Worm (Caenorhabditis elegans) whole organism, L4 larva: ENCODE data around the gene nhr-105.

Experiments
- F44E2.7 ChIP-seq: fragments of 200-800 bp; sonication (Bioruptor generic); IDR thresholded peaks from 2 replicates; pipeline ENCODE4 v2.1.2; 2022; ENCODE audit warnings: missing genetic modification characterization, missing compliant biosample characterization
- R02D3.7 ChIP-seq: fragments of 150-350 bp; sonication (generic microtip); optimal IDR thresholded peaks from 3 replicates; lab custom pipeline; 2014; ENCODE audit warnings: missing biosample characterization, missing genetic modification characterization
- Y5F2A.4 ChIP-seq: fragments of 200-800 bp; sonication (Bioruptor generic); optimal IDR thresholded peaks from 2 replicates; lab custom pipeline; 2018; ENCODE audit warnings: mild to moderate bottlenecking, missing genetic modification characterization, missing compliant biosample characterization
- Y75B8A.6 ChIP-seq: fragments of 200-800 bp; sonication (Bioruptor generic); IDR thresholded peaks from 2 replicates; pipeline ENCODE4 v1.3.6; 2022; ENCODE audit warnings: missing genetic modification reagents, missing genetic modification characterization, missing compliant biosample characterization
- aha-1 ChIP-seq: fragments of 150-350 bp; peaks from one replicate; lab custom pipeline; 2014; ENCODE audit warnings: missing biosample characterization, missing genetic modification characterization
- ama-1 ChIP-seq: fragments of 150-350 bp; optimal IDR thresholded peaks from 2 replicates; lab custom pipeline; 2014; ENCODE audit warnings: inconsistent platforms, mixed read lengths
- attf-4 ChIP-seq: sonication (generic microtip); optimal IDR thresholded peaks from 3 replicates; lab custom pipeline; 2017; ENCODE audit warnings: missing biosample characterization, missing genetic modification characterization
- ceh-28 ChIP-seq: fragments of 150-350 bp; optimal IDR thresholded peaks from 2 replicates; lab custom pipeline; 2014; ENCODE audit warnings: missing biosample characterization, missing genetic modification reagents, missing genetic modification characterization
- ceh-32 ChIP-seq: sonication (generic microtip); optimal IDR thresholded peaks from 2 replicates; lab custom pipeline; 2016; ENCODE audit warnings: mild to moderate bottlenecking, missing genetic modification characterization, missing compliant biosample characterization; ENCODE audit not compliant: poor library complexity
- ces-1 ChIP-seq: fragments of 150-350 bp; sonication (generic microtip); optimal IDR thresholded peaks from 4 replicates; lab custom pipeline; 2014; ENCODE audit warnings: missing biosample characterization, missing genetic modification reagents, missing genetic modification characterization
- cey-2 ChIP-seq: sonication (generic microtip); optimal IDR thresholded peaks from 3 replicates; lab custom pipeline; 2017; ENCODE audit warnings: missing genetic modification characterization, mild to moderate bottlenecking, missing compliant biosample characterization, antibody characterized with exemption, borderline replicate concordance; ENCODE audit not compliant: insufficient read depth
- ctbp-1 ChIP-seq: fragments of 200-800 bp; sonication (Bioruptor generic); IDR thresholded peaks from 2 replicates; pipeline ENCODE4 v1.3.6; 2022; ENCODE audit warnings: missing genetic modification reagents, missing genetic modification characterization, missing compliant biosample characterization
- daf-12 ChIP-seq: fragments of 150-350 bp; optimal IDR thresholded peaks from 2 replicates; lab custom pipeline; 2014; ENCODE audit warnings: missing biosample characterization, missing genetic modification reagents, missing genetic modification characterization
- daf-16 ChIP-seq, 3 experiments: sonication (generic microtip); optimal IDR thresholded peaks; 2 replicates each; lab custom pipeline; 2016 to 2017; ENCODE audit warnings: missing genetic modification characterization in 3 of 3, missing genetic modification reagents in 3 of 3, mild to moderate bottlenecking in 2 of 3, missing compliant biosample characterization in 2 of 3, missing biosample characterization in 1 of 3, moderate library complexity in 1 of 3
- dmd-8 ChIP-seq: fragments of 200-800 bp; sonication (Bioruptor generic); IDR thresholded peaks from 2 replicates; pipeline ENCODE4 v1.3.6; 2022; ENCODE audit warnings: missing genetic modification characterization, missing compliant biosample characterization
- dmd-9 ChIP-seq: fragments of 200-800 bp; sonication (Bioruptor generic); IDR thresholded peaks from 2 replicates; pipeline ENCODE4 v1.3.6; 2022; ENCODE audit warnings: missing genetic modification reagents, missing genetic modification characterization, missing compliant biosample characterization
- duxl-1 ChIP-seq: sonication (generic microtip); optimal IDR thresholded peaks from 2 replicates; lab custom pipeline; 2016; ENCODE audit warnings: mild to moderate bottlenecking, missing genetic modification characterization, moderate library complexity, missing compliant biosample characterization; ENCODE audit not compliant: poor library complexity
- dve-1 ChIP-seq: sonication (generic microtip); optimal IDR thresholded peaks from 2 replicates; lab custom pipeline; 2017; ENCODE audit warnings: antibody characterized with exemption, mild to moderate bottlenecking, missing genetic modification characterization, missing compliant biosample characterization; ENCODE audit not compliant: insufficient read depth
- lin-13 ChIP-seq: fragments of 150-350 bp; optimal IDR thresholded peaks from 2 replicates; lab custom pipeline; 2014; ENCODE audit warnings: missing biosample characterization, missing genetic modification reagents, missing genetic modification characterization
- lin-29 ChIP-seq: fragments of 200-800 bp; sonication (Bioruptor generic); IDR thresholded peaks from 2 replicates; pipeline ENCODE4 v1.3.6; 2022; ENCODE audit warnings: missing genetic modification reagents, missing genetic modification characterization, missing compliant biosample characterization
- lin-39 ChIP-seq: fragments of 150-350 bp; optimal IDR thresholded peaks from 2 replicates; lab custom pipeline; 2014; ENCODE audit warnings: missing biosample characterization, missing genetic modification reagents, missing genetic modification characterization
- mdt-29 ChIP-seq: fragments of 200-800 bp; sonication (Bioruptor generic); IDR thresholded peaks from 2 replicates; pipeline ENCODE4 v1.3.6; 2022; ENCODE audit warnings: missing genetic modification reagents, missing genetic modification characterization, missing compliant biosample characterization
- mes-2 ChIP-seq: sonication (generic microtip); optimal IDR thresholded peaks from 2 replicates; lab custom pipeline; 2016; ENCODE audit warnings: missing genotype, mild to moderate bottlenecking, missing genetic modification characterization, missing compliant biosample characterization; ENCODE audit not compliant: poor library complexity, severe bottlenecking
- nhr-10 ChIP-seq: fragments of 150-350 bp; optimal IDR thresholded peaks from 2 replicates; lab custom pipeline; 2014; ENCODE audit warnings: missing biosample characterization, missing genetic modification characterization
- nhr-102 ChIP-seq: sonication (generic microtip); optimal IDR thresholded peaks from 2 replicates; lab custom pipeline; 2016; ENCODE audit warnings: mild to moderate bottlenecking, missing genetic modification characterization, moderate library complexity, missing compliant biosample characterization
- nhr-41 ChIP-seq: fragments of 200-800 bp; sonication (Bioruptor generic); IDR thresholded peaks from 2 replicates; pipeline ENCODE4 v1.3.6; 2022; ENCODE audit warnings: missing genetic modification reagents, missing genetic modification characterization, missing compliant biosample characterization
- nhr-6 ChIP-seq: fragments of 150-350 bp; optimal IDR thresholded peaks from 2 replicates; lab custom pipeline; 2014; ENCODE audit warnings: missing biosample characterization, missing genetic modification characterization
- php-3 ChIP-seq: fragments of 200-800 bp; sonication (Bioruptor generic); IDR thresholded peaks from 2 replicates; pipeline ENCODE4 v1.3.6; 2022; ENCODE audit warnings: missing genetic modification reagents, missing genetic modification characterization, missing compliant biosample characterization
- rbr-2 ChIP-seq: sonication (generic microtip); optimal IDR thresholded peaks from 2 replicates; lab custom pipeline; 2016; ENCODE audit warnings: missing genotype, missing genetic modification characterization, missing compliant biosample characterization
- set-16 ChIP-seq: fragments of 200-800 bp; sonication (Bioruptor generic); IDR thresholded peaks from 2 replicates; pipeline ENCODE4 v1.3.6; 2022; ENCODE audit warnings: missing genetic modification reagents, missing genetic modification characterization, missing compliant biosample characterization
- skn-1 ChIP-seq: fragments of 150-350 bp; optimal IDR thresholded peaks from 2 replicates; lab custom pipeline; 2014; ENCODE audit warnings: missing biosample characterization, missing genetic modification characterization
- snpc-1.2 ChIP-seq: fragments of 200-800 bp; sonication (Bioruptor generic); IDR thresholded peaks from 2 replicates; pipeline ENCODE4 v1.3.6; 2022; ENCODE audit warnings: missing genetic modification reagents, missing genetic modification characterization, missing compliant biosample characterization
- spr-1 ChIP-seq: sonication (generic microtip); optimal IDR thresholded peaks from 2 replicates; lab custom pipeline; 2016; ENCODE audit warnings: mild to moderate bottlenecking, missing genetic modification characterization, missing compliant biosample characterization
- unc-130 ChIP-seq: sonication (generic microtip); optimal IDR thresholded peaks from 2 replicates; lab custom pipeline; 2016; ENCODE audit warnings: missing genetic modification reagents, missing genetic modification characterization, missing compliant biosample characterization
- vab-7 ChIP-seq: fragments of 200-800 bp; sonication (Bioruptor generic); IDR thresholded peaks from 2 replicates; pipeline ENCODE4 v1.3.6; 2022; ENCODE audit warnings: missing genetic modification reagents, missing genetic modification characterization, missing compliant biosample characterization
- zip-11 ChIP-seq: fragments of 200-800 bp; sonication (Bioruptor generic); IDR thresholded peaks from 2 replicates; pipeline ENCODE4 v1.3.6; 2022; ENCODE audit warnings: missing genetic modification characterization, missing compliant biosample characterization
- zip-2 ChIP-seq: fragments of 150-350 bp; optimal IDR thresholded peaks from 2 replicates; lab custom pipeline; 2014; ENCODE audit warnings: missing biosample characterization, missing genetic modification characterization

The nhr-105 gene

DNA sequence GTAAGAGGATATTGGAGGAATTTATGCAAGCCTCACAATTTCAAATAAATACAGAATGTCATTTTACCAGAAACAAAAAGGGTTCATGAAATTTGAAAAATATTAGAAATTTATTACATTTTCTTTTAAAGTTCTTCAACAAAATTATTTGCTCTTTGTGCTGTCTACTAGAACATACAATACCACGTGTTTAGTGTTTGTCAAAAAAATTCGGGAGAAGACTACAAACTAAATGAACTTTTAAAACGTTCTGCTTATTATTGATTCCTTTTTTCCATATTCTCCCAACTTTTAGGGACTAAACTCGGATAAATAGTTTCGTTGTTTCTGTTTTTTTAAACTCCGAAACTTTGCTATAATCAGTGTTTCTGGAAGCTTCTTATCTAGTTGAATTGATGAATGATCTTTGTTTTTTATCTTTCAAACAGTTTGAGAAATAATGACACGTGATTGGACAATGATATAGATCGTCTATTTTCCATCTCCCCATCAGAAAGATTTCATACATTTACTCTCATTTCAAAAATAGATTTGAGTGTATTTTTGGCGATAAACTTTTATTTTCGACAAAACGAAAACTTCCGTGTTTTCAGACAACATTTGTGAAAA lies 1.2 kb upstream of the nhr-105 start (continued):
- TF ChIP-seq snpc-1.2 (GFP tag; lab: Robert Waterston, UW): no peak
- no peak for TF ChIP-seq dmd-8 (GFP tag; lab: Robert Waterston, UW)
- peak; percentile 87 for TF ChIP-seq dve-1 (tag; lab: Kevin White, UChicago)
- no peak for TF ChIP-seq skn-1
- no peak for TF ChIP-seq ceh-32 (tag; lab: Kevin White, UChicago)

DNA sequence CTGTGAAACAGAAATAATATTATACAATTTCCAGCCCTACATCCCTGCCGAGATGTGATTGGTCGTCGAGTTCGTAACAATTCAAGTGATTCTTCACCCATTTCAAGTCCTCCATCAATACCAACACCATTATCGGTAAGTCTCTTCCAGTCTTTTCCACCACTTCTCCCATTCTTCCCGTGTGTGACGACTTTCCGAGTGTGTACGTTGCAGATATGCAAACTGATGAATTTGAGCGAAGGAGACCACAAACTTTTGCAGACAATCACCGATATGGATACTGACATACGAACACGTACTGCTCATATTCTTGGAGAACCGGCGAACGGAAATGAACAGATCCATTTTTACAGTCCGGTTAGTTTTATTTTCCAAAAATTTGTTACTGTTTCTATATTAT lies 1.6 kb downstream of the nhr-105 start:
- TF ChIP-seq zip-11 (GFP tag; lab: Robert Waterston, UW): no peak
- peak; percentile 30 for TF ChIP-seq ama-1 (lab: Kevin White, UChicago)
- no peak for TF ChIP-seq F44E2.7
- TF ChIP-seq mdt-29 (GFP tag; lab: Robert Waterston, UW): 0 out of 2 replicates have a peak, but pooled peaks have one; percentile 14
- TF ChIP-seq Y5F2A.4 (GFP tag; lab: Kevin White, UChicago): no peak
- TF ChIP-seq ces-1 (GFP tag; lab: Kevin White, UChicago): no peak
- TF ChIP-seq aha-1 (tag; lab: Kevin White, UChicago): peak; percentile 52
- no peak for TF ChIP-seq nhr-10 (tag; lab: Kevin White, UChicago)
- TF ChIP-seq mes-2 (tag; lab: Kevin White, UChicago): no peak
- TF ChIP-seq lin-39 (tag; lab: Kevin White, UChicago): no peak

DNA sequence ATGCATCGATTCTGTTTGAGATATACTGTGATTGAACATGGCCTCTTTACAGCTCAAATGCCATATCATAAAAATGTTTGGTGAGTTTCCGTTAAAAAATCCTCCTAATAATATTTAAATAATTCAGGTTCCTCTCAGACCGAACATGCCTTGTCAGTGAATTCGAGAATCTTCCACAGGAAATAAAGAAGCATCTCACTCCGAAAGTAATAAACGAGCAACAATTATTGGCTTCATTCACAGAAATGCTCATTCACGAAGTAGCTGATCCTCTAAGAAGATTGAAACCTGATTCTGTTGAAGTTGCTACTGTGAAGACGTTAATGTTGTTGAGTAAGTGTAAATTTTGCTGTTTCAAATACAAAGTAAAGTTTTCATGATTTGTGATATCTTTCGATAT lies 2.2 kb downstream of the nhr-105 start:
- TF ChIP-seq unc-130: no peak
- no peak for TF ChIP-seq vab-7 (GFP tag; lab: Robert Waterston, UW)
- TF ChIP-seq php-3: no peak
- no peak for TF ChIP-seq nhr-41 (GFP tag; lab: Robert Waterston, UW)
- TF ChIP-seq lin-13 (GFP tag; lab: Kevin White, UChicago): no peak
- TF ChIP-seq zip-2 (tag; lab: Kevin White, UChicago): no peak
- no peak for TF ChIP-seq attf-4 (tag; lab: Kevin White, UChicago)
- TF ChIP-seq nhr-102: no peak
- no peak for TF ChIP-seq daf-12 (tag; lab: Kevin White, UChicago)
- no peak for TF ChIP-seq nhr-6
- no peak for TF ChIP-seq ces-1 (GFP tag; lab: Kevin White, UChicago)
- TF ChIP-seq duxl-1 (tag; lab: Kevin White, UChicago): no peak
- no peak for TF ChIP-seq ceh-28
- TF ChIP-seq rbr-2 (tag; lab: Kevin White, UChicago): no peak
- no peak for TF ChIP-seq cey-2
- no peak for TF ChIP-seq daf-16 (GFP tag; optimal IDR thresholded peaks at IDR 0.05; lab: Kevin White, UChicago)
- no peak for TF ChIP-seq daf-16 (tag; optimal IDR thresholded peaks at IDR 0.05; lab: Kevin White, UChicago)
- no peak for TF ChIP-seq Y75B8A.6 (GFP tag; lab: Robert Waterston, UW)
- TF ChIP-seq spr-1 (tag; lab: Kevin White, UChicago): no peak

DNA sequence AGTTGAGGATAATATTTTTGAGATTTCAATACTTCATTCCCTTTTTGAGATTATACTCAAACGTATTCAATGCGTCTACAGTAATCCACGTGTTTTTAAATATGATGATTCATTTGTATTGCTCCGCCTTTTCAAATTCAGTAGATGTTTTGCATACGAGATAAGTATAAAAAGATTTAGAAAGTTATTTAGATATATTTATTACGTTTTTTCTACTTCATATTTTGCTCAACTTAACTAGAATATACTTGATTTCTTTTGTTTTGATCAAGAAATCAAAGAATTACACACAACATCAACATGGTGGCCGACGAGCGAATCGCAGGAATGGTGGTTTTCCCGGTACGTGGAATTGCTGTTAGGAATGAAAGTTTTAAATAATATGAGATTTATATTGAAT lies 7.7 kb downstream of the nhr-105 start, which contains the start of gene srx-50:
Gene srx-50, plus strand, starts transcription at position 301 of the 400 bp plus-strand sequence.
- no peak for TF ChIP-seq R02D3.7 (tag; lab: Kevin White, UChicago)
- TF ChIP-seq dmd-8 (GFP tag; lab: Robert Waterston, UW): no peak
- TF ChIP-seq set-16 (GFP tag; lab: Robert Waterston, UW): no peak
- no peak for TF ChIP-seq lin-29 (GFP tag; lab: Robert Waterston, UW)
- no peak for TF ChIP-seq ctbp-1
- no peak for TF ChIP-seq dmd-9
- no peak for TF ChIP-seq nhr-102
- TF ChIP-seq daf-16 (GFP tag; optimal IDR thresholded peaks at IDR 0.05; lab: Kevin White, UChicago): no peak
- TF ChIP-seq daf-16 (tag; optimal IDR thresholded peaks at IDR 0.05; lab: Kevin White, UChicago): no peak
